Worm (Caenorhabditis elegans) whole organism, L3 larva: ENCODE results near the gene ugtp-1.

ENCODE experiments used
- R02D3.7 ChIP-seq: fragments of 150-350 bp; optimal IDR thresholded peaks from 2 replicates; lab custom pipeline; 2014; ENCODE audit warnings: missing biosample characterization, missing genetic modification characterization
- ZK546.5 ChIP-seq: sonication (generic microtip); optimal IDR thresholded peaks from 2 replicates; lab custom pipeline; 2017; ENCODE audit warnings: missing biosample characterization, missing genetic modification characterization
- aly-2 ChIP-seq: fragments of 150-350 bp; optimal IDR thresholded peaks from 2 replicates; lab custom pipeline; 2014; ENCODE audit warnings: missing biosample characterization, missing genetic modification characterization
- ama-1 ChIP-seq: fragments of 150-350 bp; optimal IDR thresholded peaks from 2 replicates; lab custom pipeline; 2018
- ceh-16 ChIP-seq: sonication (generic microtip); optimal IDR thresholded peaks from 2 replicates; lab custom pipeline; 2017; ENCODE audit warnings: missing biosample characterization, missing genetic modification characterization
- ceh-28 ChIP-seq: fragments of 150-350 bp; optimal IDR thresholded peaks from 2 replicates; lab custom pipeline; 2014; ENCODE audit warnings: missing biosample characterization, missing genetic modification reagents, missing genetic modification characterization
- ceh-82 ChIP-seq: fragments of 150-350 bp; optimal IDR thresholded peaks from 2 replicates; lab custom pipeline; 2014; ENCODE audit warnings: missing biosample characterization, missing genetic modification characterization
- ceh-9 ChIP-seq: sonication (generic microtip); optimal IDR thresholded peaks from 2 replicates; lab custom pipeline; 2018; ENCODE audit warnings: missing biosample characterization, missing genetic modification characterization
- daf-12 ChIP-seq: fragments of 150-350 bp; optimal IDR thresholded peaks from 2 replicates; lab custom pipeline; 2014; ENCODE audit warnings: missing biosample characterization, missing genetic modification reagents, missing genetic modification characterization
- egl-27 ChIP-seq: sonication (generic microtip); optimal IDR thresholded peaks from 4 replicates; lab custom pipeline; 2017; ENCODE audit warnings: missing biosample characterization, missing genetic modification reagents, missing genetic modification characterization
- egl-5 ChIP-seq: fragments of 150-350 bp; optimal IDR thresholded peaks from 2 replicates; lab custom pipeline; 2017; ENCODE audit warnings: missing biosample characterization, missing genetic modification reagents, missing genetic modification characterization, inconsistent platforms
- elt-2 ChIP-seq: sonication (generic microtip); optimal IDR thresholded peaks from 2 replicates; lab custom pipeline; 2016; ENCODE audit warnings: missing genetic modification reagents, mild to moderate bottlenecking, missing genetic modification characterization, missing compliant biosample characterization
- fkh-10 ChIP-seq: sonication (generic microtip); optimal IDR thresholded peaks from 2 replicates; lab custom pipeline; 2017; ENCODE audit warnings: missing biosample characterization, missing genetic modification reagents, missing genetic modification characterization
- fos-1 ChIP-seq: fragments of 150-350 bp; optimal IDR thresholded peaks from 2 replicates; lab custom pipeline; 2014; ENCODE audit warnings: missing biosample characterization, missing genetic modification characterization
- hmg-11 ChIP-seq: sonication (generic microtip); optimal IDR thresholded peaks from 2 replicates; lab custom pipeline; 2016; ENCODE audit warnings: missing genetic modification characterization, missing compliant biosample characterization
- jun-1 ChIP-seq: fragments of 150-350 bp; optimal IDR thresholded peaks from 2 replicates; lab custom pipeline; 2014; ENCODE audit warnings: missing biosample characterization, missing genetic modification reagents, missing genetic modification characterization
- lin-15B ChIP-seq: fragments of 150-350 bp; optimal IDR thresholded peaks from 2 replicates; lab custom pipeline; 2014; ENCODE audit warnings: missing biosample characterization, missing genetic modification characterization
- lin-39 ChIP-seq: fragments of 150-350 bp; optimal IDR thresholded peaks from 2 replicates; lab custom pipeline; 2018; ENCODE audit warnings: missing biosample characterization, missing genetic modification reagents, missing genetic modification characterization
- mml-1 ChIP-seq: fragments of 150-350 bp; sonication (generic microtip); optimal IDR thresholded peaks from 3 replicates; lab custom pipeline; 2014; ENCODE audit warnings: missing biosample characterization, missing genetic modification characterization
- nfya-1 ChIP-seq: sonication (generic microtip); optimal IDR thresholded peaks from 2 replicates; lab custom pipeline; 2017; ENCODE audit warnings: missing genetic modification characterization, mild to moderate bottlenecking, missing compliant biosample characterization, antibody characterized with exemption, moderate library complexity; ENCODE audit not compliant: insufficient read depth
- nhr-11 ChIP-seq: fragments of 150-350 bp; optimal IDR thresholded peaks from 2 replicates; lab custom pipeline; 2014; ENCODE audit warnings: missing biosample characterization, missing genetic modification characterization
- nhr-12 ChIP-seq: fragments of 150-350 bp; optimal IDR thresholded peaks from 2 replicates; lab custom pipeline; 2014; ENCODE audit warnings: missing biosample characterization, missing genetic modification characterization
- nhr-23 ChIP-seq: fragments of 150-350 bp; optimal IDR thresholded peaks from 2 replicates; lab custom pipeline; 2014; ENCODE audit warnings: missing biosample characterization, missing genetic modification reagents, missing genetic modification characterization
- nhr-237 ChIP-seq: fragments of 150-350 bp; optimal IDR thresholded peaks from 2 replicates; lab custom pipeline; 2014; ENCODE audit warnings: missing biosample characterization, missing genetic modification characterization
- nhr-25 ChIP-seq: sonication (generic microtip); optimal IDR thresholded peaks from 2 replicates; lab custom pipeline; 2017; ENCODE audit warnings: missing biosample characterization, missing genetic modification characterization
- nhr-28 ChIP-seq: fragments of 150-350 bp; optimal IDR thresholded peaks from 2 replicates; lab custom pipeline; 2014; ENCODE audit warnings: missing biosample characterization, missing genetic modification characterization
- nhr-43 ChIP-seq: sonication (generic microtip); optimal IDR thresholded peaks from 2 replicates; lab custom pipeline; 2016; ENCODE audit warnings: mild to moderate bottlenecking, missing genetic modification characterization, missing compliant biosample characterization; ENCODE audit not compliant: poor library complexity, severe bottlenecking
- nhr-67 ChIP-seq: fragments of 150-350 bp; optimal IDR thresholded peaks from 2 replicates; lab custom pipeline; 2014; ENCODE audit warnings: missing biosample characterization, missing genetic modification characterization
- nhr-76 ChIP-seq: fragments of 150-350 bp; sonication (generic microtip); optimal IDR thresholded peaks from 5 replicates; lab custom pipeline; 2014; ENCODE audit warnings: missing biosample characterization, missing genetic modification characterization
- nhr-77 ChIP-seq: fragments of 150-350 bp; optimal IDR thresholded peaks from 2 replicates; lab custom pipeline; 2014; ENCODE audit warnings: missing biosample characterization, missing genetic modification characterization
- pha-4 ChIP-seq: fragments of 150-350 bp; optimal IDR thresholded peaks from 2 replicates; lab custom pipeline; 2014; ENCODE audit warnings: missing biosample characterization, missing genetic modification reagents, missing genetic modification characterization
- pqm-1 ChIP-seq: fragments of 150-350 bp; optimal IDR thresholded peaks from 2 replicates; lab custom pipeline; 2017; ENCODE audit warnings: missing biosample characterization, missing genetic modification characterization, inconsistent platforms
- skn-1 ChIP-seq: fragments of 150-350 bp; optimal IDR thresholded peaks from 2 replicates; lab custom pipeline; 2014; ENCODE audit warnings: missing biosample characterization, missing genetic modification characterization
- snpc-4 ChIP-seq: fragments of 150-350 bp; optimal IDR thresholded peaks from 2 replicates; lab custom pipeline; 2014; ENCODE audit warnings: missing biosample characterization, missing genetic modification characterization
- tbx-2 ChIP-seq: sonication (generic microtip); optimal IDR thresholded peaks from 2 replicates; lab custom pipeline; 2016; ENCODE audit warnings: mild to moderate bottlenecking, missing genetic modification characterization, missing compliant biosample characterization
- unc-39 ChIP-seq: sonication (generic microtip); optimal IDR thresholded peaks from 4 replicates; lab custom pipeline; 2017; ENCODE audit warnings: missing biosample characterization, missing genetic modification characterization
- unc-62 ChIP-seq: fragments of 150-350 bp; sonication (generic microtip); optimal IDR thresholded peaks from 4 replicates; lab custom pipeline; 2014; ENCODE audit warnings: missing biosample characterization, missing genetic modification reagents, missing genetic modification characterization
- ztf-11 ChIP-seq: fragments of 150-350 bp; optimal IDR thresholded peaks from 2 replicates; lab custom pipeline; 2014; ENCODE audit warnings: missing biosample characterization, missing genetic modification characterization

ugtp-1 gene

ce11 chrIII:8780473-8780872, 30.0 kb upstream of the ugtp-1 start (continued):
- TF ChIP-seq nhr-12 (tag; lab: Kevin White, UChicago) (no peak), skn-1 (tag; lab: Kevin White, UChicago) (peak; percentile 23)

DNA sequence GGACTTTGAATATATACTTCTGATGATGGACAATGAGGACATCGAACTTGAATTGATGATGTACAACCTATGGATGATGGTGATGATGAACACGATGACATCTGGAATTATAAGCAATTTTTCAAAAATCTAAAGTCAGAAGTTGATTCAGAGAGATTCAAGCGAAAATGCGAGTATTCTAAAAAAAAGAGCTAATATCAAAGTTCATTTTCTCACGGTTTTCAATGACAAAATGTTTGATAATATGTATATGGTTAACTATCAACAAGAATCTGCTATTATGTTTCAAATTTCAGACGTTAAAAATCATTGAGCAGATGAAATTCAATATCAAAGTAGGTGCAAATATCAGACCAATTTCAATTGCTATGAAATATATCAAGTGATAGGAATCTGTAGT, 29.4 kb upstream of the ugtp-1 start, which contains the start of gene K02D10.4:
K02D10.4 (minus strand) TSS at position 101 of the 400 bp plus-strand sequence.
- TF ChIP-seq egl-27 (no peak), nhr-67 (tag; lab: Kevin White, UChicago) (no peak), jun-1 (tag; lab: Kevin White, UChicago) (no peak), snpc-4 (tag; lab: Kevin White, UChicago) (no peak), ceh-82 (tag; lab: Kevin White, UChicago) (no peak), tbx-2 (no peak), nhr-28 (tag; lab: Kevin White, UChicago) (no peak), pqm-1 (tag; lab: Kevin White, UChicago) (no peak), ZK546.5 (no peak), hmg-11 (tag; lab: Kevin White, UChicago) (no peak), fos-1 (no peak), skn-1 (tag; lab: Kevin White, UChicago) (no peak), nfya-1 (tag; lab: Kevin White, UChicago) (no peak), mml-1 (tag; lab: Kevin White, UChicago) (no peak), nhr-43 (tag; lab: Kevin White, UChicago) (no peak), unc-39 (tag; lab: Kevin White, UChicago) (no peak), ceh-16 (no peak), pha-4 (tag; lab: Kevin White, UChicago) (no peak), daf-12 (no peak)

DNA sequence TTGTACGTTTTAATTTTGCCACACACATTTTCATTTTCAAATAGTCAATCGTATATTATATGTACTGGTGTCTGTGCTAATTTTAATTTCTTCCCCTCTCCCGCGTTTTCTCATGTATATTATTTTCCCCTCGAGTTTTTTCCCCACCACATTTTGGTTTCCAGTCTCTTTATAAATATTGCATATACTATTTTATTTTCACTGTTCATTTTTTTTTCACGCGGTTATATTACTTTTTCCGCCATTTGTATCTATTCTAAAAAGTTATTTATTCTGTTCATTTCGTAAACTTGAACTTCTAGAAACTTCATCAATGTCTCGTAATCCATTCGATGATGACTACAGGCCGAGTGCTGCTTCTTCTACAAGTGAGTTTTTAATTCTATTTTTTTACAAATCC, 25.4 kb upstream of the ugtp-1 start, which contains the start of gene snap-29:
snap-29 (plus strand) TSS at position 301 of the 400 bp plus-strand sequence.
- no peak for TF ChIP-seq nhr-11 (tag; lab: Kevin White, UChicago)
- TF ChIP-seq nhr-43 (tag; lab: Kevin White, UChicago), result no peak
- TF ChIP-seq nhr-25, result no peak
- no peak for TF ChIP-seq unc-39 (tag; lab: Kevin White, UChicago)
- TF ChIP-seq daf-12, result no peak
- TF ChIP-seq nhr-67 (tag; lab: Kevin White, UChicago), result no peak
- TF ChIP-seq nhr-77, result no peak
- no peak for TF ChIP-seq ztf-11 (tag; lab: Kevin White, UChicago)
- TF ChIP-seq skn-1 (tag; lab: Kevin White, UChicago), result no peak
- no peak for TF ChIP-seq lin-39 (tag; lab: Kevin White, UChicago)
- TF ChIP-seq ceh-9, result no peak
- no peak for TF ChIP-seq nhr-76 (tag; lab: Kevin White, UChicago)
- no peak for TF ChIP-seq ceh-16
- no peak for TF ChIP-seq aly-2 (tag; lab: Kevin White, UChicago)
- TF ChIP-seq ceh-28 (tag; lab: Kevin White, UChicago), result no peak
- no peak for TF ChIP-seq egl-5
- TF ChIP-seq nhr-237, result no peak
- TF ChIP-seq, all 47 proteins: peak for 0

DNA sequence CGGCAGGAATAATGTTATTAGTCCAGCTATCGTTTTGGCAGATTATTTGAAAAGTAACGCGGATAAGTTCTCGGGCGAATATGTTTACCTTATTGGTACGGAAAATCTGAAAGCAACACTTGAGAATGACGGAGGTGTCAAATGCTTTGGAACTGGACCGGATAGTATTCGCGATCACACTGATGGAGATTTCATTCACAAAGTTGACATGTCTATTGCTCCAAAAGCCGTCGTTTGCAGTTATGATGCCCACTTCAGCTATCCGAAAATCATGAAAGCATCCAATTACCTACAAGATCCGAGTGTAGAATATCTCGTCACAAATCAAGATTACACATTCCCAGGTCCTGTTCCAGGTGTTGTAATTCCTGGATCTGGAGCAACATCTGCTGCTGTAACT, 22.9 kb upstream of the ugtp-1 start:
- no peak for TF ChIP-seq nfya-1 (tag; lab: Kevin White, UChicago)

- peak; percentile 11 for TF ChIP-seq elt-2 (tag; lab: Kevin White, UChicago)
- peak; percentile 9 for TF ChIP-seq egl-5
- no peak for TF ChIP-seq nhr-237
These were observed 22.0 kb upstream of the ugtp-1 start for ce11 chrIII:8772428-8773027.

- no peak for TF ChIP-seq ceh-9
- no peak for TF ChIP-seq ama-1
- no peak for TF ChIP-seq tbx-2
- TF ChIP-seq pqm-1 (tag; lab: Kevin White, UChicago), result no peak
- no peak for TF ChIP-seq unc-62 (GFP tag; lab: Kevin White, UChicago)
- TF ChIP-seq nhr-28 (tag; lab: Kevin White, UChicago), result no peak
- no peak for TF ChIP-seq aly-2 (tag; lab: Kevin White, UChicago)
- no peak for TF ChIP-seq nhr-67 (tag; lab: Kevin White, UChicago)
- TF ChIP-seq ceh-28 (tag; lab: Kevin White, UChicago), result no peak
- no peak for TF ChIP-seq nhr-23 (tag; lab: Kevin White, UChicago)
- TF ChIP-seq nhr-11 (tag; lab: Kevin White, UChicago), result no peak
- TF ChIP-seq nhr-12 (tag; lab: Kevin White, UChicago), result no peak
- TF ChIP-seq fkh-10 (GFP tag; lab: Kevin White, UChicago), result no peak
- TF ChIP-seq snpc-4 (tag; lab: Kevin White, UChicago), result no peak
- no peak for TF ChIP-seq lin-15B (tag; lab: Kevin White, UChicago)
- no peak for TF ChIP-seq skn-1 (tag; lab: Kevin White, UChicago)
- TF ChIP-seq egl-5, result no peak
- no peak for TF ChIP-seq R02D3.7 (tag; lab: Kevin White, UChicago)
- TF ChIP-seq elt-2 (tag; lab: Kevin White, UChicago), result no peak
- no peak for TF ChIP-seq ztf-11 (tag; lab: Kevin White, UChicago)
- TF ChIP-seq, all 47 proteins: peak for 0
These were observed 21.3 kb upstream of the ugtp-1 start, which contains the start of gene K02D10.3 for ce11 chrIII:8771851-8772250. K02D10.3 (minus strand) TSS chrIII:8771951.
